Worm (Caenorhabditis elegans) whole organism, L4/young adult: ENCODE data around the gene F22E5.20.
"Not testable (repeated sequence)": the region's sequence is repeated elsewhere in the genome, so short reads cannot be mapped to it uniquely, and the experiment has no call there.

Experiments
- W03F9.2 ChIP-seq: fragments of 150-350 bp; optimal IDR thresholded peaks from 2 replicates; lab custom pipeline; 2014; ENCODE audit warnings: missing biosample characterization, missing genetic modification characterization
- dao-5 ChIP-seq: sonication (generic microtip); optimal IDR thresholded peaks from 2 replicates; lab custom pipeline; 2016; ENCODE audit warnings: missing genotype, missing genetic modification characterization, moderate library complexity, missing compliant biosample characterization
- him-1 ChIP-seq: sonication (generic microtip); optimal IDR thresholded peaks from 2 replicates; lab custom pipeline; 2016; ENCODE audit warnings: missing genotype, missing genetic modification reagents, missing genetic modification characterization, missing compliant biosample characterization

Gene F22E5.20

DNA sequence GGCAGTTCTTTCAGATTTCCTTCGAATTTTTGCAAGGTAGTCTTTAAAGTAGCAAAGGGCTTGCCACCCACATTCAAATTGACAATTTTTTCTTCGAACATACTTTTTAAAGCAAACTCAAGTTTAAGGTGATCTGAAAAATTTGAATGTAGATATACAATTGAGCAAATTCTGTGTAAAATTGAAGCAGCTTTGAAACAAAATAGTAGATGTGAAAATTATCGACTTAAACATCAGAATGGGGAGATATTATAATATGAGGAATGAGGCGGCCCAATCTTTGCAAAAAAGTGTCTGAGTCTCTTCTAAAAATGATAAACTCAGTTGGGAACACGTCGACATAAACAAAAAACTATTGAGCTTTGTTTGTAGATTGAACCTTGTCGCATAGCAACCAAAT is 28.9 kb downstream of the F22E5.20 start, which contains the start of gene F22E5.11:
Gene F22E5.11, minus strand, starts transcription at position 101 of the 400 bp plus-strand sequence.
- no peak for TF ChIP-seq dao-5 (tag; lab: Kevin White, UChicago)
- no peak for TF ChIP-seq W03F9.2 (tag; lab: Kevin White, UChicago)
- no peak for TF ChIP-seq him-1

DNA sequence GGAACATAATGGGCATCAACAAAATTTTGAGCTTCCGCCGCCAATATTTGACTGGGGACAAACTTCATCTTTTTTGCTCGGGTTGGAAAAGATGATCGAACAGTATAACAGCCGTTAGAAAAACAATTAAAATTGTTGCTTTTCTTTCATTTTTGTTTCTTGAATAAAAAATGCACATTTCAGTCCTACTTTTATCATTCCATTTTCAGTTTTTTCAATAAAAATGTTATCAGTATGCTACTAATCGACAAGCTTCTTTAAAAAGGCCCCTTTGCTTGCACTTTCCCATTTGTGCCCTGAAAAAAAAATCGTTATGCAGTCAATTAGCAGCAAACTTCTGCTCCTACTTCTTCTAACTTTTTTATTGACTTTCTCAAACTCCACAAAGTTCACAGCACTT is 31.7 kb downstream of the F22E5.20 start, which contains the start of gene F22E5.7:
Gene F22E5.7, plus strand, starts transcription at position 301 of the 400 bp plus-strand sequence.
- no peak for TF ChIP-seq dao-5 (tag; lab: Kevin White, UChicago)
- no peak for TF ChIP-seq W03F9.2 (tag; lab: Kevin White, UChicago)
- no peak for TF ChIP-seq him-1

DNA sequence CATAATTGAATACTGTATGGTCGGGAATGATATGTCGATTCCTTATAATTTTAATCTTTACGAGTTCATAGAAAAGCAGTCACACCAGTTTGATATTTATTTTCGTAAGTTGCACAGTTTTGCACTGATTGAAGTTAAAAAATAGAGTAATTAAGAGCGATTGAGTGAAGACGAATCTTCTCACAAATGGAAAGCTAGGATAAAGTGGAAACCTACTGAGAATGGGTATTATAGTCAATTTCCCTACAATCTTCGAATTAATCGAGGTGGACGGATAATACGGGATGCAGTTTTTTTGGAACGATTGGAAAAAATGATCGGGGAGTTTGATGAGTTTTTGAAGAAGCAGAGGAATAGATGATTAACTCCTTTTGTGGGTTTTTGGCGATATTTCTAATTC is 32.5 kb downstream of the F22E5.20 start, which contains the start of gene F22E5.23:
Gene F22E5.23, plus strand, starts transcription at position 301 of the 400 bp plus-strand sequence.
- TF ChIP-seq W03F9.2 (tag; lab: Kevin White, UChicago), result no peak
- no peak for TF ChIP-seq him-1
- TF ChIP-seq dao-5 (tag; lab: Kevin White, UChicago), result no peak

DNA sequence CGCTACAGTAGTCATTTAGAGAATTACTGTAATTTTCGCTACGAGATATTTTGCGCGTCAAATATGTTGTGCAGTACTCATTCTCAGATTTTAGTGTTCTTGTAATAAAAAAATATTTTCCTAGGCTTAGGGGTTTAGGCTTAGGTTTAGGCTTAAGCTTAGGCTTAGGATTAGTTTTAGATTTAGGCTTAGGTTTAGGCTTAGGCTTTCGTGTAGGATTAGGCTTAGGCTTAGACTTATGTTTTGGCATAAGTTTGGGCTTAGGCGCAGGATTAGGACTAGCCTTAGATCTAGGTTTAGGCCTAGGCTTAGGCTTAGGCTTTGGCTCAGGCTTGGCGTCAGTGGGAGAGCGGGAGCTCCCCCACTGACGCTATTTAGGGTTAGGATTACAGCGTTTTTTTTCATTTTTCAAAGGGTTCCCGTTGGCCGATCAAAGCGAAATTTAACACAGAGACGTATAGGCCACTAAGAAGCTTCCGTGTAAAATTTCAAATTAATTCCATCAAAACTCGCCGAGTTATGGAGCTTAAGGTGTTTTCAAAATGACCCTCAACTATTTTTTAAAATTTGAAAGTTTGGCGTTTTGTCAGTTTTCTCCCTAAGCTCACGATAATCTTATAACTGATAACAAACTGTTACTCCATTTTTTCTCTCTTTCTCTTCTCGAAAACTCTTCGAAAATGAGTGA is 33.9 kb downstream of the F22E5.20 start, which contains the start of gene F22E5.8:
Gene F22E5.8, plus strand, starts transcription at position 638 of the 688 bp plus-strand sequence.
- not testable (repeated sequence) for TF ChIP-seq dao-5 (tag; lab: Kevin White, UChicago); him-1; W03F9.2 (tag; lab: Kevin White, UChicago)

DNA sequence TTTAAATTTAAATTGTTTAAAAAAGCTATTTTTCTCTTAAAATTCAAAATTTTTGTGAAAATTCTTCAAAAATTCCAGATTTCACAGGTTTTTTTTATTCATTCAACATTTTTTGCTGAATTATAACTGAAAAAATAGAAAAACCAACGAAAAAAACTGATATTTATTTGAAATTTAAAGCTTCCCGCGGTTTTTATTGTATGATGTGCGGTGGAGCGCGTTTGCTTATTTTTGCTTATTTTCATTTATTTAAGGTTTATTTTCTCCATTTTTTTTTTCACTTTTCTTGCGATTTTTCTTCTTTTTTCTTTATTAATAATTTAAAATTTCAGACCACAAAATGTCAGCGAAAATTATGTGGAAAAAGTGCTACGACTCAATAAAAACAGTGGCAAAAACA is 35.4 kb downstream of the F22E5.20 start, which contains the start of gene F22E5.9:
Gene F22E5.9, plus strand, starts transcription at position 327 of the 400 bp plus-strand sequence.
- TF ChIP-seq him-1 (no peak), W03F9.2 (tag; lab: Kevin White, UChicago) (no peak), dao-5 (tag; lab: Kevin White, UChicago) (no peak)

DNA sequence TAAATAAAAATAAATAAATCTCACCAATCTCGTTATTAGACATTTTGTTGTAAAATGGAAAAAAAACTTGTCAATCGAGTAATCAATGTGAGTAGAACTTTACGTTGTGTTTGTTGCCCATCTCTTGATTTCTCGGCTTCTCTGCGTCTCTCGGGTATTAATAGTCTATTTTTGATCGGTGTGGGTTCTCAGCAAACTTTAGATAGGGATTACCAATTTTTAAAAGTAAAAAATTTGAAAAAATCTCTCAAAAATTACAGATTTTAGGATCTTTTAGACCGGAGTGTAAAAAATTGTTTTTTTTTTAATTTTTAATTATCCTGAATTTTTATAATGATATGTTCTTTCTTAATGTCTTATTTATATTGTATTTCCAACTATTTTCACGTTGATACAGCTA is 36.1 kb downstream of the F22E5.20 start, which contains the start of gene F22E5.21:
Gene F22E5.21, minus strand, starts transcription at position 101 of the 400 bp plus-strand sequence.
- TF ChIP-seq dao-5 (tag; lab: Kevin White, UChicago) (no peak), W03F9.2 (tag; lab: Kevin White, UChicago) (no peak), him-1 (no peak)

DNA sequence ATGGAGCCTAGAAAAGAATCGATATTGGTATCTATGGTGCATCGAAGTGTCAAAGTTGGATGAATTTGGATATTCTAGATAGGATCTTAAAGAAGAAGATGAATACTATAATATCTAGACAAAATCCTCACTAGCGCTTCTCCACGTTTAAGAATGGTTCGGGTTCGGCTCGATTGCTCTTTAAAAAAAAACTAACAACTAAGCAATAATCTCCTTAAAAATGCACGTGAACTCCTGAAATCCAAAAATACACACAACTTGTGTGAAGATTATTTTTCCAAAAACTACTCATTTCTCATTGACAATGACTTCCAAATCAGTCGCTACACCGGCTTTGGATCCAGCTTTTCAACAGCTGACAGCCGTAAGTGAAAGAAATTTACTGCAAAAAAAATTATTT is 42.3 kb downstream of the F22E5.20 start, which contains the start of gene D2062.1:
Gene D2062.1, plus strand, starts transcription at position 301 of the 400 bp plus-strand sequence.
- TF ChIP-seq W03F9.2 (tag; lab: Kevin White, UChicago), result no peak
- no peak for TF ChIP-seq dao-5 (tag; lab: Kevin White, UChicago)
- TF ChIP-seq him-1, result no peak

DNA sequence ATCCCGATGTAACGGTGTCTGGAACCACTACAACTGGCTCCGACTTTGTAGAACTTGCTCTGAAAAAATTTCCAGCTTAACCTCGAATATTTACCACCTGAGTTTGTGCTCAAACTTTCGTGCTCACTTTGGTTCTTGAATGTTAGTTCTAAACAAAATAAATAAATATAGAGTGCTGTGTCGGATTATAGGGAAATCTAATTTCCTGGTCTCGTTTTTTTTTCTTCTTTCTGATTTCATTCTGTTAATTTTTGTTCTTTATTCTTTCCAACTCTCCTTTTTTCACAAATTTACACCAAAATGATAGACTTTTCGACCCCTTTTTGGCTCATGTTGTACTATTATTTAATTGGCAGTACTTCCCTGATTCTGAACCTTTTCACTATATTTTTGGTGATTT is 44.2 kb downstream of the F22E5.20 start, which contains the start of gene sri-37:
Gene sri-37, plus strand, starts transcription at position 301 of the 400 bp plus-strand sequence.
- TF ChIP-seq dao-5 (tag; lab: Kevin White, UChicago), result no peak
- no peak for TF ChIP-seq W03F9.2 (tag; lab: Kevin White, UChicago)
- no peak for TF ChIP-seq him-1

DNA sequence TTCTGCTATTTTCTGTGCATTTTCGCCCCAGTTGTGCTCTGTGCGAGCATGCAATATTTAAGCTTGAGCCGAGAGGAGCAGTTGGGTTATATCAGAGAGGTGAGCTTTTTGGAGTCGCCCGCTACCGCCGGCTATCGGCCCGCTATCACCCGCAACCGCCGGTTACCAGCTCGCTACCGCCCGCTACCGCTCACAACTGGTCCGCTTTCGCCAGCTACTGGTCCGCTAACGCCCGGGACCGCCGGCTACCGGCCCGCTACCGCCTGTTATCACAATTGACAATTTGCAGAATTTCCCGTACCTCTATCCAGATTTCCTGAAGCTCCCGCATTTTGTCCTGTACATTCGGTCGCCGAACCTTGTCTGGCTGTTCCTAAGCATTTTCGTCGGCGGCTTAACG is 45.0 kb downstream of the F22E5.20 start:
- TF ChIP-seq W03F9.2 (tag; lab: Kevin White, UChicago), result no peak
- TF ChIP-seq dao-5 (tag; lab: Kevin White, UChicago), result no peak
- TF ChIP-seq him-1, result no peak

DNA sequence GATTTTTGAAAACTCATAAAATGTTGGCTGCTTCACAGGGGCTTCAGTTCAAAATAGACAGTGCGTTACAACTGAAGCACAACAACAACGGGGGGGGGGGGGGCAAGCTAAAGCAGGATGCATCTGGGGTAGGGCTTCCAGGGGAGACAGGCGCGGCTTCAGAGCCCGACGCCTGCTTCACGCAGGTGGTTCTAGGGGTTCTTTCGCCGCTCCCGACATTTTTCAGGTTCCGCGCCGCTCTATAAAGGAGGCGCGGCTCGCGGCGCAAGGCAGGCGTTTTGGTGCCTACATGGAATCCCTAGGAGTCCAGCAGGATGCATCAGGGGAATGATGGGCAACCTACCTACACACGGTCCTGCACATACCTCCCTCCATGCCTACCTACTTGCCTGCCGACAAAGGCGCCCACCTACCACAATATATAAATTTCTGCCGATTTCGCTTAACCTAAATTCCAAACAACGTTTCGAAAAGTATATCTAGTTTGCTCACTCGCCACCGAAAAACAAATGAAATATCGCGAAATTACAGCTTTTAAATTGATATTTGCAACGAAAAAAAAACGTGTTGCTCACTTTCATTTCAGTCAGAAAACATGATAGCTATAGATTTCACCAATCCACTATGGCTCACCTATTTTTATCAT is 46.2 kb downstream of the F22E5.20 start, which contains the start of gene sri-71:
Gene sri-71, plus strand, starts transcription at position 596 of the 646 bp plus-strand sequence.
- TF ChIP-seq him-1 (no peak), W03F9.2 (tag; lab: Kevin White, UChicago) (no peak), dao-5 (tag; lab: Kevin White, UChicago) (no peak)

DNA sequence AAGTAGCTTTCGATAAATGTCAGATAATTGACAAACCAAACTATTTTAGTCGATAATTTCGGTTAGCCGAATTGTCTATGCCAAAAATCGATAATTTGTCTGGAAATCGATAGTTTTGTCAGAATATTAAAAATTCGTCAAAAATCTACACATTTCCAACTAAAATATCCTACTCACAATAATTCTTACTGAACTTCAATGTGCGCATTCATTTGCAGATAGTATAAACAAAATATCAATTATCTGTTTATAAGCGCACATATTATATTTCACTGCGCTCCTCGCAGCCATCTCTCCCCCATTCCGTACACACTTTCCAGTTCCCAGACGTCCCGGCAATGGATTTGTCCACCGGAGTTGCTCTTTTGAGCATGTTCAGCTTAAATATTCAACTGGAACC is 48.6 kb downstream of the F22E5.20 start, which contains the start of gene lgc-28:
Gene lgc-28, plus strand, starts transcription at position 301 of the 400 bp plus-strand sequence.
- TF ChIP-seq W03F9.2 (tag; lab: Kevin White, UChicago) (no peak), dao-5 (tag; lab: Kevin White, UChicago) (no peak), him-1 (no peak)

DNA sequence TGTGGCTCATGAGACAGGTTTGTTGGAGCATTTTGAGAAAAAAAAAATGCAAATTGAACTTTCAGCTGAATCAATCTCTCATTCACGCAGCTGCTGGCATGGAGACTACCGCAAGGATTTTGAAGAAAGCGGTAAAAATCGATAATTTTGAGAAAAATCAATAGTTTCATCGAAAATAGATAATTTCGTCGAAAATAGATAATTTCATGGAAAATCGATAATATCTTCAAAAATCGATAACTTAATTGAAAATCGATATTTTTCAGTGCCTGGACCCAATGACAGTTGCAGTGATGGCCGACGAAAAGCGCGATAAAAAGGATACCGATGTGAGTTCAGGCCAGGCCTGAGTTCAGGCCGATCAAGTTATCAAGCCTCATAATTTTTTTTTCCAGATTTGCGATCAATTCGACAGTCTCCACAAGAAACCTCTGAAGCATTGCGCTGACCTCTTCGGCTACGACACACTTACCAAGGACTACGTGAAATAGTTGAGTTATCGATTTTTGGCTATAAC is 50.4 kb downstream of the F22E5.20 start, which contains the start of gene D2062.4:
Gene D2062.4, plus strand, starts transcription at position 467 of the 517 bp plus-strand sequence.
- TF ChIP-seq him-1; dao-5 (tag; lab: Kevin White, UChicago); W03F9.2 (tag; lab: Kevin White, UChicago): not testable (repeated sequence)
